Worm (Caenorhabditis elegans) whole organism, L2 larva: ENCODE measurements around the gene gtf-2F1.

ENCODE experiments used
- C34F6.9 ChIP-seq: fragments of 150-350 bp; optimal IDR thresholded peaks from 2 replicates; lab custom pipeline; 2014; ENCODE audit warnings: missing biosample characterization, missing genetic modification characterization
- ZK546.5 ChIP-seq: sonication (generic microtip); optimal IDR thresholded peaks from 2 replicates; lab custom pipeline; 2017; ENCODE audit warnings: missing biosample characterization, missing genetic modification characterization
- alr-1 ChIP-seq: fragments of 150-350 bp; optimal IDR thresholded peaks from 2 replicates; lab custom pipeline; 2014; ENCODE audit warnings: missing biosample characterization, missing genetic modification characterization
- aly-2 ChIP-seq: fragments of 150-350 bp; optimal IDR thresholded peaks from 2 replicates; lab custom pipeline; 2014; ENCODE audit warnings: missing biosample characterization, missing genetic modification characterization
- ama-1 ChIP-seq: fragments of 150-350 bp; optimal IDR thresholded peaks from 2 replicates; lab custom pipeline; 2018; ENCODE audit warnings: inconsistent platforms
- blmp-1 ChIP-seq: sonication (generic microtip); optimal IDR thresholded peaks from 2 replicates; lab custom pipeline; 2017; ENCODE audit warnings: missing genetic modification characterization, mild to moderate bottlenecking, missing compliant biosample characterization, antibody characterized with exemption, moderate library complexity; ENCODE audit not compliant: insufficient read depth
- ceh-16 ChIP-seq: fragments of 150-350 bp; optimal IDR thresholded peaks from 2 replicates; lab custom pipeline; 2014; ENCODE audit warnings: missing biosample characterization, missing genetic modification characterization
- ceh-82 ChIP-seq: fragments of 150-350 bp; optimal IDR thresholded peaks from 2 replicates; lab custom pipeline; 2014; ENCODE audit warnings: missing biosample characterization, missing genetic modification characterization
- dmd-4 ChIP-seq: sonication (generic microtip); optimal IDR thresholded peaks from 2 replicates; lab custom pipeline; 2017; ENCODE audit warnings: missing biosample characterization, missing genetic modification characterization
- elt-1 ChIP-seq: fragments of 150-350 bp; optimal IDR thresholded peaks from 2 replicates; lab custom pipeline; 2014; ENCODE audit warnings: missing biosample characterization, missing genetic modification characterization
- elt-3 ChIP-seq: sonication (generic microtip); optimal IDR thresholded peaks from 2 replicates; lab custom pipeline; 2017; ENCODE audit warnings: missing biosample characterization, missing genetic modification characterization
- fos-1 ChIP-seq: fragments of 150-350 bp; optimal IDR thresholded peaks from 2 replicates; lab custom pipeline; 2014; ENCODE audit warnings: missing biosample characterization, missing genetic modification characterization
- gmeb-1 ChIP-seq: fragments of 150-350 bp; optimal IDR thresholded peaks from 2 replicates; lab custom pipeline; 2014; ENCODE audit warnings: missing biosample characterization, missing genetic modification characterization
- lin-11 ChIP-seq: fragments of 150-350 bp; sonication (generic microtip); optimal IDR thresholded peaks from 2 replicates; lab custom pipeline; 2014; ENCODE audit warnings: missing biosample characterization, missing genetic modification characterization, inconsistent platforms, mixed read lengths
- lin-39 ChIP-seq: fragments of 150-350 bp; optimal IDR thresholded peaks from 2 replicates; lab custom pipeline; 2014; ENCODE audit warnings: missing biosample characterization, missing genetic modification reagents, missing genetic modification characterization
- lsy-2 ChIP-seq, 2 experiments: fragments of 150-350 bp in 1 of 2; sonication (generic microtip) in 1 of 2; optimal IDR thresholded peaks; 2 replicates each; lab custom pipeline; 2014 to 2017; ENCODE audit warnings: missing biosample characterization in 2 of 2, missing genetic modification characterization in 2 of 2
- mbf-1 ChIP-seq: sonication (generic microtip); optimal IDR thresholded peaks from 2 replicates; lab custom pipeline; 2017; ENCODE audit warnings: missing biosample characterization, missing genetic modification characterization
- nhr-11 ChIP-seq: fragments of 150-350 bp; optimal IDR thresholded peaks from 2 replicates; lab custom pipeline; 2014; ENCODE audit warnings: missing biosample characterization, missing genetic modification characterization
- nhr-12 ChIP-seq: fragments of 150-350 bp; optimal IDR thresholded peaks from 2 replicates; lab custom pipeline; 2014; ENCODE audit warnings: missing biosample characterization, missing genetic modification characterization
- nhr-129 ChIP-seq: fragments of 150-350 bp; optimal IDR thresholded peaks from 2 replicates; lab custom pipeline; 2014; ENCODE audit warnings: missing biosample characterization, missing genetic modification characterization
- nhr-21 ChIP-seq: fragments of 150-350 bp; optimal IDR thresholded peaks from 2 replicates; lab custom pipeline; 2014; ENCODE audit warnings: missing biosample characterization, missing genetic modification characterization
- nhr-23 ChIP-seq: fragments of 150-350 bp; optimal IDR thresholded peaks from 2 replicates; lab custom pipeline; 2014; ENCODE audit warnings: missing biosample characterization, missing genetic modification reagents, missing genetic modification characterization
- nhr-237 ChIP-seq: fragments of 150-350 bp; optimal IDR thresholded peaks from 2 replicates; lab custom pipeline; 2014; ENCODE audit warnings: missing biosample characterization, missing genetic modification characterization
- nhr-25 ChIP-seq: fragments of 150-350 bp; sonication (generic microtip); optimal IDR thresholded peaks from 3 replicates; lab custom pipeline; 2014; ENCODE audit warnings: missing biosample characterization, missing genetic modification characterization
- nhr-6 ChIP-seq: fragments of 150-350 bp; optimal IDR thresholded peaks from 2 replicates; lab custom pipeline; 2014; ENCODE audit warnings: missing biosample characterization, missing genetic modification characterization
- nhr-77 ChIP-seq: fragments of 150-350 bp; optimal IDR thresholded peaks from 2 replicates; lab custom pipeline; 2014; ENCODE audit warnings: missing biosample characterization, missing genetic modification characterization
- sem-4 ChIP-seq: fragments of 150-350 bp; optimal IDR thresholded peaks from 2 replicates; lab custom pipeline; 2014; ENCODE audit warnings: missing biosample characterization, missing genetic modification reagents, missing genetic modification characterization
- sma-3 ChIP-seq: sonication (generic microtip); optimal IDR thresholded peaks from 2 replicates; lab custom pipeline; 2016; ENCODE audit warnings: missing genetic modification reagents, missing genetic modification characterization, missing compliant biosample characterization
- snpc-4 ChIP-seq: fragments of 150-350 bp; optimal IDR thresholded peaks from 2 replicates; lab custom pipeline; 2014; ENCODE audit warnings: missing biosample characterization, missing genetic modification characterization
- unc-62 ChIP-seq: fragments of 150-350 bp; optimal IDR thresholded peaks from 2 replicates; lab custom pipeline; 2014; ENCODE audit warnings: missing biosample characterization, missing genetic modification reagents, missing genetic modification characterization
- zag-1 ChIP-seq: fragments of 150-350 bp; optimal IDR thresholded peaks from 2 replicates; lab custom pipeline; 2014; ENCODE audit warnings: missing biosample characterization, missing genetic modification characterization
- ztf-11 ChIP-seq: sonication (generic microtip); optimal IDR thresholded peaks from 2 replicates; lab custom pipeline; 2017; ENCODE audit warnings: missing biosample characterization, missing genetic modification characterization
- ztf-4 ChIP-seq: fragments of 150-350 bp; optimal IDR thresholded peaks from 2 replicates; lab custom pipeline; 2014; ENCODE audit warnings: missing biosample characterization, missing genetic modification characterization

Gene gtf-2F1

ce11 chrII:4339882-4340281 lies 38.5 kb downstream of the gtf-2F1 start, which contains the start of gene athp-2:
TSS of gene athp-2 (plus strand) at chrII:4340182.
- TF ChIP-seq zag-1 (tag; lab: Kevin White, UChicago) = no peak
- no peak for TF ChIP-seq ZK546.5 (tag; lab: Kevin White, UChicago)
- no peak for TF ChIP-seq nhr-12 (tag; lab: Kevin White, UChicago)
- no peak for TF ChIP-seq ama-1 (lab: Kevin White, UChicago)
- TF ChIP-seq nhr-237 (tag; lab: Kevin White, UChicago) = no peak
- TF ChIP-seq lsy-2 (tag; optimal IDR thresholded peaks at IDR 0.05; lab: Kevin White, UChicago) = no peak
- no peak for TF ChIP-seq nhr-11 (tag; lab: Kevin White, UChicago)
- TF ChIP-seq unc-62 (GFP tag; lab: Kevin White, UChicago) = no peak
- TF ChIP-seq sem-4 (tag; lab: Kevin White, UChicago) = no peak
- TF ChIP-seq ztf-11 (tag; lab: Kevin White, UChicago) = no peak
- TF ChIP-seq alr-1 = no peak
- TF ChIP-seq nhr-129 = no peak

- no peak for TF ChIP-seq dmd-4
These were observed 40.1 kb downstream of the gtf-2F1 start for ce11 chrII:4341484-4341883.

- TF ChIP-seq snpc-4 (tag; lab: Kevin White, UChicago) = no peak
- TF ChIP-seq nhr-21 (tag; lab: Kevin White, UChicago) = no peak
- no peak for TF ChIP-seq zag-1 (tag; lab: Kevin White, UChicago)
- TF ChIP-seq nhr-77 (tag; lab: Kevin White, UChicago) = no peak
- no peak for TF ChIP-seq gmeb-1
- TF ChIP-seq elt-3 (tag; lab: Kevin White, UChicago) = no peak
- TF ChIP-seq ceh-82 = no peak
- no peak for TF ChIP-seq fos-1 (tag; lab: Kevin White, UChicago)
- no peak for TF ChIP-seq alr-1
- TF ChIP-seq nhr-25 (tag; lab: Kevin White, UChicago) = no peak
- no peak for TF ChIP-seq elt-1 (tag; lab: Kevin White, UChicago)
- no peak for TF ChIP-seq sma-3 (GFP tag; lab: Kevin White, UChicago)
- TF ChIP-seq lin-39 (tag; lab: Kevin White, UChicago) = no peak
- TF ChIP-seq mbf-1 (tag; lab: Kevin White, UChicago) = no peak
- no peak for TF ChIP-seq nhr-6
- TF ChIP-seq nhr-23 = no peak
- TF ChIP-seq nhr-237 (tag; lab: Kevin White, UChicago) = no peak
- TF ChIP-seq ztf-4 (tag; lab: Kevin White, UChicago) = no peak
- TF ChIP-seq, all 48 proteins: peak for 0
These were observed 42.9 kb downstream of the gtf-2F1 start for ce11 chrII:4344317-4344716.

ce11 chrII:4350888-4351287 lies 49.5 kb downstream of the gtf-2F1 start, which contains the start of gene H20J04.9:
TSS of gene H20J04.9 (plus strand) at chrII:4351188.
- TF ChIP-seq C34F6.9 (tag; lab: Kevin White, UChicago) (no peak), nhr-23 (no peak), aly-2 (tag; lab: Kevin White, UChicago) (no peak), fos-1 (tag; lab: Kevin White, UChicago) (no peak), lin-11 (no peak), snpc-4 (tag; lab: Kevin White, UChicago) (no peak), ztf-4 (tag; lab: Kevin White, UChicago) (no peak), blmp-1 (tag; lab: Kevin White, UChicago) (no peak), alr-1 (no peak), ceh-16 (tag; lab: Kevin White, UChicago) (no peak), nhr-129 (no peak), nhr-237 (tag; lab: Kevin White, UChicago) (no peak)
